Worm (Caenorhabditis elegans): ENCODE data around the gene vab-15.

- TF ChIP-seq him-1 (tag; optimal IDR thresholded peaks at IDR 0.05) (no peak), dao-5 (tag; optimal IDR thresholded peaks at IDR 0.05) (no peak)
Observed at ce11 chrX:9843568-9843967, 3.5 kb upstream of the vab-15 start.

All from whole organism, L4/young adult.